Worm (Caenorhabditis elegans): Measurements from ENCODE around the gene Y40H7A.4.

The Y40H7A.4 gene

ce11 chrIV:15127731-15128130 is 47.6 kb downstream of the Y40H7A.4 start, which contains the start of gene M199.9:
TSS of gene M199.9 (minus strand) at chrIV:15127831.
- TF ChIP-seq aly-1 (tag; optimal IDR thresholded peaks at IDR 0.05) (no peak), scrt-1 (GFP tag; IDR thresholded peaks at IDR 0.05) (no peak), ets-7 (tag; optimal IDR thresholded peaks at IDR 0.05) (no peak), sea-1 (GFP tag; conservative IDR thresholded peaks at IDR 0.05) (no peak), hmg-4 (GFP tag; optimal IDR thresholded peaks at IDR 0.05) (no peak), ceh-13 (GFP tag; optimal IDR thresholded peaks at IDR 0.05) (no peak)

- TF ChIP-seq hmg-4 (GFP tag; optimal IDR thresholded peaks at IDR 0.05) (no peak), ceh-13 (GFP tag; optimal IDR thresholded peaks at IDR 0.05) (no peak)
Observed at ce11 chrIV:15126021-15126420, 49.3 kb downstream of the Y40H7A.4 start, which contains the start of gene clec-190. TSS of gene clec-190 (minus strand) at chrIV:15126121.

ce11 chrIV:15122882-15123281 is 52.5 kb downstream of the Y40H7A.4 start, which contains the start of gene M199.7:
TSS of gene M199.7 (plus strand) at chrIV:15123182.
- no peak for TF ChIP-seq scrt-1 (GFP tag; IDR thresholded peaks at IDR 0.05)
- TF ChIP-seq ceh-13 (GFP tag; optimal IDR thresholded peaks at IDR 0.05) = no peak
- no peak for TF ChIP-seq tra-4 (tag; optimal IDR thresholded peaks at IDR 0.05)
- no peak for TF ChIP-seq tbx-11 (GFP tag; IDR thresholded peaks at IDR 0.05)
- TF ChIP-seq hmg-4 (GFP tag; optimal IDR thresholded peaks at IDR 0.05) = no peak
- no peak for TF ChIP-seq flt-1 (GFP tag; IDR thresholded peaks at IDR 0.05)
- no peak for TF ChIP-seq hmbx-1 (tag; optimal IDR thresholded peaks at IDR 0.05)
- TF ChIP-seq B0310.2 (tag; optimal IDR thresholded peaks at IDR 0.05) = no peak
- TF ChIP-seq hnd-1 (tag; optimal IDR thresholded peaks at IDR 0.05) = no peak
- no peak for TF ChIP-seq ets-7 (tag; optimal IDR thresholded peaks at IDR 0.05)
- TF ChIP-seq F13C5.2 (tag; optimal IDR thresholded peaks at IDR 0.05) = no peak
- no peak for TF ChIP-seq pes-1 (GFP tag; IDR thresholded peaks at IDR 0.05)
- no peak for TF ChIP-seq sea-1 (GFP tag; conservative IDR thresholded peaks at IDR 0.05)
- TF ChIP-seq ama-1 (optimal IDR thresholded peaks at IDR 0.05) = no peak
- no peak for TF ChIP-seq aly-1 (tag; optimal IDR thresholded peaks at IDR 0.05)
- no peak for TF ChIP-seq tbx-37 (GFP tag; conservative IDR thresholded peaks at IDR 0.05)
- TF ChIP-seq ceh-36 (tag; optimal IDR thresholded peaks at IDR 0.05) = no peak

- no peak for TF ChIP-seq B0310.2 (tag; optimal IDR thresholded peaks at IDR 0.05)
- TF ChIP-seq hnd-1 (tag; optimal IDR thresholded peaks at IDR 0.05) = no peak
- no peak for TF ChIP-seq ets-7 (tag; optimal IDR thresholded peaks at IDR 0.05)
- no peak for TF ChIP-seq tra-4 (tag; optimal IDR thresholded peaks at IDR 0.05)
Observed at ce11 chrIV:15120746-15121145, 54.6 kb downstream of the Y40H7A.4 start, which contains the start of gene clec-189. TSS of gene clec-189 (plus strand) at chrIV:15120837.

- TF ChIP-seq flt-1 (GFP tag; IDR thresholded peaks at IDR 0.05) (no peak), ets-7 (tag; optimal IDR thresholded peaks at IDR 0.05) (no peak), B0310.2 (tag; optimal IDR thresholded peaks at IDR 0.05) (no peak), tbx-11 (GFP tag; IDR thresholded peaks at IDR 0.05) (no peak), hmbx-1 (tag; optimal IDR thresholded peaks at IDR 0.05) (no peak), aly-1 (tag; optimal IDR thresholded peaks at IDR 0.05) (no peak), tbx-37 (GFP tag; conservative IDR thresholded peaks at IDR 0.05) (no peak), pes-1 (GFP tag; IDR thresholded peaks at IDR 0.05) (no peak), sea-1 (GFP tag; conservative IDR thresholded peaks at IDR 0.05) (no peak), ceh-13 (GFP tag; optimal IDR thresholded peaks at IDR 0.05) (no peak), ceh-36 (tag; optimal IDR thresholded peaks at IDR 0.05) (no peak), scrt-1 (GFP tag; IDR thresholded peaks at IDR 0.05) (no peak), tra-4 (tag; optimal IDR thresholded peaks at IDR 0.05) (no peak), hmg-4 (GFP tag; optimal IDR thresholded peaks at IDR 0.05) (no peak), F13C5.2 (tag; optimal IDR thresholded peaks at IDR 0.05) (no peak), ama-1 (optimal IDR thresholded peaks at IDR 0.05) (no peak), hnd-1 (tag; optimal IDR thresholded peaks at IDR 0.05) (no peak)
Observed at ce11 chrIV:15119268-15119667, 56.1 kb downstream of the Y40H7A.4 start.

ce11 chrIV:15118390-15118789 is 56.9 kb downstream of the Y40H7A.4 start, which contains the start of gene M199.136:
TSS of gene M199.136 (plus strand) at chrIV:15118690.
- no peak for TF ChIP-seq aly-1 (tag; optimal IDR thresholded peaks at IDR 0.05)
- TF ChIP-seq tbx-11 (GFP tag; IDR thresholded peaks at IDR 0.05) = no peak
- TF ChIP-seq tbx-37 (GFP tag; conservative IDR thresholded peaks at IDR 0.05) = no peak
- TF ChIP-seq hnd-1 (tag; optimal IDR thresholded peaks at IDR 0.05) = no peak
- no peak for TF ChIP-seq scrt-1 (GFP tag; IDR thresholded peaks at IDR 0.05)
- TF ChIP-seq hmbx-1 (tag; optimal IDR thresholded peaks at IDR 0.05) = no peak

All from whole organism, early embryonic.